Worm (Caenorhabditis elegans): ENCODE results near the gene gskl-1.

DNA sequence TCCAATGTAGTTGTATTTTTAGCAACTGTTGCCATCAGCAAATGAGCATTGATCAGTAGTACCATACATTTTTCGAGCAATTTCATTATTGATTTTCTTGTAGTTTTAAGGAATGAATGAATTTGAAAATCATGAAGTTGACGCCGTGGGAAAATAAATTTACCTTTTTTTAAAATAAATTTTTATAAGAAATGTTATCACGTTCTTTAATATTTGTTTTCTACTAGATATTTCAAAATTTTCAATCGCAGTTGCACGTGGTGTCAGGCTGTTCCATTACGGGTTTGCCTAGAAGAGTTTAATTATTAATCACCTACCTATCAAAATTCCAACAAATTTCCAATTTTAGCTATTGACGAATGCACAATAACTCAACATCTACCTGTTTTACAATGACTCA lies 9.4 kb downstream of the gskl-1 start, which contains the start of gene R03D7.8:
- TF ChIP-seq tab-1 (GFP tag; IDR thresholded peaks at IDR 0.05) (no peak), flt-1 (GFP tag; IDR thresholded peaks at IDR 0.05) (no peak), med-1 (GFP tag; optimal IDR thresholded peaks at IDR 0.05; ENCODE audit: insufficient read depth) (no peak), T22C8.4 (GFP tag; IDR thresholded peaks at IDR 0.05) (no peak), cog-1 (tag; optimal IDR thresholded peaks at IDR 0.05) (no peak), ztf-29 (GFP tag; IDR thresholded peaks at IDR 0.05) (no peak), ref-1 (GFP tag; conservative IDR thresholded peaks at IDR 0.05) (no peak), ztf-23 (GFP tag; IDR thresholded peaks at IDR 0.05) (no peak), klf-2 (GFP tag; conservative IDR thresholded peaks at IDR 0.05) (no peak)

Data from whole organism, midembryonic.